Fruit fly (Drosophila melanogaster) whole organism, wandering third instar larva: ENCODE results near the gene CG15412.
A peak's percentile ranks its signal among the peaks of the same experiment; 100 is the strongest.
"Not testable (repeated sequence)": the region's sequence is repeated elsewhere in the genome, so short reads cannot be mapped to it uniquely, and the experiment has no call there.

Experiments
- Abd-B ChIP-seq: fragments of >200 bp; optimal IDR thresholded peaks from 2 replicates; lab custom pipeline; 2017; ENCODE audit warnings: missing biosample characterization, missing genetic modification characterization
- CG32264 ChIP-seq: fragments of 200-800 bp; sonication (Bioruptor generic); optimal IDR thresholded peaks from 2 replicates; lab custom pipeline; 2016; ENCODE audit warnings: missing biosample characterization, missing genetic modification characterization
- CG9705 ChIP-seq: fragments of 200-800 bp; sonication (Bioruptor generic); optimal IDR thresholded peaks from 2 replicates; lab custom pipeline; 2018; ENCODE audit warnings: missing biosample characterization, mild to moderate bottlenecking, missing genetic modification characterization
- CrebA ChIP-seq: fragments of 200-800 bp; sonication (Bioruptor generic); optimal IDR thresholded peaks from 2 replicates; lab custom pipeline; 2016; ENCODE audit warnings: missing biosample characterization, mild to moderate bottlenecking, missing genetic modification characterization, borderline replicate concordance
- Dfd ChIP-seq: fragments of >200 bp; optimal IDR thresholded peaks from 2 replicates; lab custom pipeline; 2017; ENCODE audit warnings: missing biosample characterization, missing genetic modification characterization
- Dif ChIP-seq: fragments of 200-275, 200-300 bp; sonication (Bioruptor generic); optimal IDR thresholded peaks from 2 replicates; lab custom pipeline; 2018; ENCODE audit warnings: missing biosample characterization, missing genetic modification characterization; ENCODE audit not compliant: partially characterized antibody
- GATAd ChIP-seq: sonication (Bioruptor generic); optimal IDR thresholded peaks from 2 replicates; lab custom pipeline; 2016; ENCODE audit warnings: missing biosample characterization, missing genetic modification characterization
- HLH106 ChIP-seq: fragments of 200-800 bp; optimal IDR thresholded peaks from 3 replicates; lab custom pipeline; 2019; ENCODE audit warnings: missing biosample characterization, mild to moderate bottlenecking, missing genetic modification characterization, moderate library complexity
- Hnf4 ChIP-seq: fragments of 200-800 bp; sonication (Bioruptor generic); optimal IDR thresholded peaks from 2 replicates; lab custom pipeline; 2016; ENCODE audit warnings: missing biosample characterization, mild to moderate bottlenecking, missing genetic modification characterization
- Hr78 ChIP-seq: fragments of >200 bp; optimal IDR thresholded peaks from 2 replicates; lab custom pipeline; 2017; ENCODE audit warnings: missing biosample characterization, missing genetic modification characterization
- Hr83 ChIP-seq: fragments of 200-300 bp; sonication (Bioruptor generic); optimal IDR thresholded peaks from 2 replicates; lab custom pipeline; 2016; ENCODE audit warnings: missing biosample characterization, mild to moderate bottlenecking, missing genetic modification characterization, moderate library complexity; ENCODE audit not compliant: poor library complexity, severe bottlenecking
- Jra ChIP-seq: sonication (Bioruptor generic); optimal IDR thresholded peaks from 2 replicates; lab custom pipeline; 2016; ENCODE audit warnings: missing biosample characterization, missing genetic modification characterization
- Mio ChIP-seq: sonication (Bioruptor generic); optimal IDR thresholded peaks from 2 replicates; lab custom pipeline; 2016; ENCODE audit warnings: missing biosample characterization, missing genetic modification characterization
- Myc ChIP-seq: fragments of >200 bp; optimal IDR thresholded peaks from 2 replicates; lab custom pipeline; 2017
- N ChIP-seq: fragments of >200 bp; optimal IDR thresholded peaks from 2 replicates; lab custom pipeline; 2018; ENCODE audit warnings: missing biosample characterization, missing external identifiers, missing genetic modification characterization
- OdsH ChIP-seq: fragments of 200-800 bp; sonication (Bioruptor generic); optimal IDR thresholded peaks from 2 replicates; lab custom pipeline; 2016; ENCODE audit warnings: missing biosample characterization, mild to moderate bottlenecking, missing genetic modification characterization
- Rel ChIP-seq, 2 experiments: fragments of 200-800 bp; sonication (Bioruptor generic) in 1 of 2; optimal IDR thresholded peaks; 2 replicates in 1 of 2; 3 replicates in 1 of 2; lab custom pipeline; 2016 to 2019; ENCODE audit warnings: mild to moderate bottlenecking in 2 of 2, missing biosample characterization in 2 of 2, missing genetic modification characterization in 2 of 2, moderate library complexity in 1 of 2
- Sp1 ChIP-seq: fragments of 200-800 bp; sonication (Bioruptor generic); optimal IDR thresholded peaks from 3 replicates; lab custom pipeline; 2019; ENCODE audit warnings: missing biosample characterization, mild to moderate bottlenecking, missing genetic modification characterization, moderate library complexity
- Vsx2 ChIP-seq: fragments of 200-300, 225-300 bp; sonication (Bioruptor generic); optimal IDR thresholded peaks from 2 replicates; lab custom pipeline; 2018; ENCODE audit warnings: missing biosample characterization, missing genetic modification characterization; ENCODE audit not compliant: partially characterized antibody
- br ChIP-seq: fragments of 200-800 bp; sonication (Bioruptor generic); optimal IDR thresholded peaks from 2 replicates; lab custom pipeline; 2016; ENCODE audit warnings: missing biosample characterization, missing genetic modification characterization
- brk ChIP-seq: fragments of 200-800 bp; sonication (Bioruptor generic); optimal IDR thresholded peaks from 2 replicates; lab custom pipeline; 2016; ENCODE audit warnings: missing biosample characterization, mild to moderate bottlenecking, missing genetic modification characterization
- dl ChIP-seq, 2 experiments: fragments of 175-275, 200-275 bp in 1 of 2; fragments of 200-275 bp in 1 of 2; sonication (Bioruptor generic); optimal IDR thresholded peaks; lab custom pipeline; 2018; ENCODE audit warnings: mild to moderate bottlenecking in 2 of 2, missing biosample characterization in 2 of 2, missing genetic modification characterization in 2 of 2, moderate library complexity in 2 of 2; ENCODE audit not compliant: partially characterized antibody in 2 of 2, insufficient read depth in 1 of 2
- dmrt93B ChIP-seq: fragments of 200-800 bp; sonication (Bioruptor generic); optimal IDR thresholded peaks from 2 replicates; lab custom pipeline; 2018; ENCODE audit warnings: missing biosample characterization, mild to moderate bottlenecking, missing genetic modification characterization
- dsf ChIP-seq: sonication (Bioruptor generic); optimal IDR thresholded peaks from 2 replicates; lab custom pipeline; 2016; ENCODE audit warnings: missing biosample characterization, missing genetic modification characterization, borderline replicate concordance
- ey ChIP-seq: fragments of 200-800 bp; sonication (Bioruptor generic); optimal IDR thresholded peaks from 2 replicates; lab custom pipeline; 2016; ENCODE audit warnings: missing biosample characterization, missing genetic modification characterization
- foxo ChIP-seq, 2 experiments: fragments of 200-800 bp; sonication (Bioruptor generic); optimal IDR thresholded peaks; 2 replicates in 1 of 2; 3 replicates in 1 of 2; lab custom pipeline; 2016 to 2017; ENCODE audit warnings: missing biosample characterization in 2 of 2, missing genetic modification characterization in 2 of 2
- fru ChIP-seq: fragments of 200-800 bp; sonication (Bioruptor generic); optimal IDR thresholded peaks from 3 replicates; lab custom pipeline; 2016; ENCODE audit warnings: missing biosample characterization, mild to moderate bottlenecking, missing genetic modification characterization
- h ChIP-seq: fragments of 200-800 bp; sonication (Bioruptor generic); optimal IDR thresholded peaks from 3 replicates; lab custom pipeline; 2016; ENCODE audit warnings: missing biosample characterization, mild to moderate bottlenecking, missing genetic modification characterization
- jim ChIP-seq: fragments of 175-275, 200-325 bp; sonication (Bioruptor generic); optimal IDR thresholded peaks from 2 replicates; lab custom pipeline; 2016; ENCODE audit warnings: missing biosample characterization, mild to moderate bottlenecking, missing genetic modification characterization
- lola ChIP-seq: fragments of >200 bp; optimal IDR thresholded peaks from 2 replicates; lab custom pipeline; 2017; ENCODE audit warnings: missing biosample characterization, missing genetic modification characterization
- pan ChIP-seq: fragments of >200 bp; optimal IDR thresholded peaks from 2 replicates; lab custom pipeline; 2017
- psq ChIP-seq: fragments of 200-800 bp; sonication (Bioruptor generic); optimal IDR thresholded peaks from 3 replicates; lab custom pipeline; 2017; ENCODE audit warnings: missing biosample characterization, mild to moderate bottlenecking, missing genetic modification characterization, moderate library complexity
- rgr ChIP-seq: fragments of 200-800 bp; sonication (Bioruptor generic); optimal IDR thresholded peaks from 3 replicates; lab custom pipeline; 2016; ENCODE audit warnings: missing biosample characterization, mild to moderate bottlenecking, missing genetic modification characterization
- sage ChIP-seq: fragments of 200-800 bp; sonication (Bioruptor generic); optimal IDR thresholded peaks from 2 replicates; lab custom pipeline; 2016; ENCODE audit warnings: missing biosample characterization, mild to moderate bottlenecking, missing genetic modification characterization
- sv ChIP-seq: fragments of 200-800 bp; sonication (Bioruptor generic); optimal IDR thresholded peaks from 3 replicates; lab custom pipeline; 2016; ENCODE audit warnings: missing biosample characterization, missing genetic modification characterization
- tai ChIP-seq: sonication (Bioruptor generic); optimal IDR thresholded peaks from 2 replicates; lab custom pipeline; 2016; ENCODE audit warnings: missing biosample characterization, missing genetic modification characterization
- usp ChIP-seq: fragments of >200 bp; optimal IDR thresholded peaks from 2 replicates; lab custom pipeline; 2017; ENCODE audit warnings: missing biosample characterization, missing genetic modification characterization
- woc ChIP-seq: sonication (Bioruptor generic); optimal IDR thresholded peaks from 2 replicates; lab custom pipeline; 2016; ENCODE audit warnings: missing biosample characterization, mild to moderate bottlenecking, missing genetic modification characterization

The CG15412 gene

dm6 chr2L:3407722-3408121, 32.2 kb upstream of the CG15412 start:
- TF ChIP-seq br (no peak), Dfd (GFP tag; lab: Kevin White, UChicago) (peak; percentile 98)

- no peak for TF ChIP-seq Hr78 (GFP tag; lab: Kevin White, UChicago)
- TF ChIP-seq usp (GFP tag; lab: Kevin White, UChicago): no peak
- TF ChIP-seq Abd-B (GFP tag; lab: Kevin White, UChicago): no peak
- TF ChIP-seq jim (GFP tag; lab: Kevin White, UChicago): no peak
- no peak for TF ChIP-seq lola
- no peak for TF ChIP-seq fru (GFP tag; lab: Kevin White, UChicago)
- no peak for TF ChIP-seq woc (GFP tag; lab: Kevin White, UChicago)
- TF ChIP-seq Hnf4 (GFP tag; lab: Kevin White, UChicago): no peak
- no peak for TF ChIP-seq psq (GFP tag; lab: Kevin White, UChicago)
- TF ChIP-seq N (GFP tag; lab: Kevin White, UChicago): no peak
- TF ChIP-seq dl (GFP tag; optimal IDR thresholded peaks at IDR 0.05; lab: Kevin White, UChicago; ENCODE audit: insufficient read depth in 1 of 2, partially characterized antibody in 2 of 2): no peak
- TF ChIP-seq Dif (GFP tag; lab: Kevin White, UChicago): no peak
- TF ChIP-seq, all 38 proteins: peak for 0
Observed at dm6 chr2L:3397594-3398073, 22.1 kb upstream of the CG15412 start, which contains the start of gene CG34175. Gene CG34175, plus strand, starts transcription at chr2L:3398023.

dm6 chr2L:3388396-3388795, 12.9 kb upstream of the CG15412 start, which contains the start of gene CG42460:
Gene CG42460, minus strand, starts transcription at chr2L:3388496.
- TF ChIP-seq CG9705, tai, h (GFP tag; lab: Kevin White, UChicago): not testable (repeated sequence)

DNA sequence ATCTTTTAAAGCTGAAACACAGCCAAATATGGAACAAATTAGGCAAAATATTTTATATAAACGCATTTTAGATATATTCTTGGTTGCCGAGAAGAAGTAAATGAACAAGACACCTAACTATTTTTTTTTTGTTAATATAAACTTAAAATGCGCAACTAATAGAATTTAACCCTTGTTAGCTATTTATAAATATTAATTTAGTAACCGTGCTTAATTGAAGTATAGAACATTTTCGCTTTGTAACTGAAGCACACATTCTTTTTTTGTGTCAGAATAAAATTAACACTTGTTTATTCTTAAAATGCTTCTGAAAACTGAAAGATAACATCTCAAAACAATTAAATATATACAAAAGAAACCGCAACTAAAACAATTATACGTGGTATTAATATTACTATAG, 12.1 kb upstream of the CG15412 start, which contains the start of gene Sfp23F:
Sfp23F (minus strand) TSS at position 101 of the 400 bp plus-strand sequence.
- TF ChIP-seq Hnf4 (GFP tag; lab: Kevin White, UChicago): no peak
- TF ChIP-seq, all 38 proteins: peak for 0

DNA sequence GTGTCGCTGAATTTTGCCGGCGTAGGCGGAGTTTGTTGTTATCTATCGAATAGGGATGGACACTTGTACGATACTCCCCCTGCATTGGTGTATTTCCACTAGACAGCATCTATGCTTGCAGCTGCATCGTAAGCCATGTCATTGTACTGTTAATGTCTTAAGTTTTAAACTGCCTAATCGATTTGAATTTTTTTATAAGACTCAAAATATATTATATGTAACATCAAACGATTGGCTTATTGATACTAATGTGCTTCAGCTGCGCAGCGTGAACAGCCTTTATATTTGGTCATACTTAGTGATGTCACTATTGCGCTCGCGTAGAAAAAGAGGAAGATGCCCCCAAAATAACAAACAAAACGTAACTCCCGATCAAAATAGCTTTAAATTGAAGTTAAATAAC, 1.2 kb upstream of the CG15412 start, which contains the start of the genes CG9662 and Ptpa:
CG9662 (minus strand) TSS at position 54 of the 403 bp plus-strand sequence.
Ptpa (plus strand) TSS at position 319 of the 403 bp plus-strand sequence.
- TF ChIP-seq Abd-B (GFP tag; lab: Kevin White, UChicago) (no peak), lola (no peak), fru (GFP tag; lab: Kevin White, UChicago) (peak; percentile 72), h (GFP tag; lab: Kevin White, UChicago) (peak; percentile 71), usp (GFP tag; lab: Kevin White, UChicago) (no peak), foxo (GFP tag; optimal IDR thresholded peaks at IDR 0.05; lab: Kevin White, UChicago) (peak in 1 of 2 experiments; percentile 81), HLH106 (tag; lab: Kevin White, UChicago) (peak; percentile 77), Vsx2 (GFP tag; lab: Kevin White, UChicago) (no peak), tai (GFP tag; lab: Kevin White, UChicago) (no peak), ey (peak; percentile 79), Sp1 (GFP tag; lab: Kevin White, UChicago) (peak; percentile 63), Dfd (GFP tag; lab: Kevin White, UChicago) (no peak), GATAd (GFP tag; lab: Kevin White, UChicago) (no peak), CG9705 (GFP tag; lab: Kevin White, UChicago) (peak; percentile 59), N (GFP tag; lab: Kevin White, UChicago) (no peak), woc (GFP tag; lab: Kevin White, UChicago) (peak; percentile 79), jim (GFP tag; lab: Kevin White, UChicago) (peak; percentile 0), brk (no peak), pan (no peak), Jra (GFP tag; lab: Kevin White, UChicago) (peak; percentile 53), CrebA (no peak), Mio (no peak), CG32264 (GFP tag; lab: Kevin White, UChicago) (peak; percentile 58), rgr (peak; percentile 73), dl (GFP tag; optimal IDR thresholded peaks at IDR 0.05; lab: Kevin White, UChicago; ENCODE audit: insufficient read depth in 1 of 2, partially characterized antibody in 2 of 2) (no peak), OdsH (GFP tag; lab: Kevin White, UChicago) (peak; percentile 42), Dif (GFP tag; lab: Kevin White, UChicago) (no peak), Hr78 (GFP tag; lab: Kevin White, UChicago) (no peak), Myc (lab: Kevin White, UChicago) (peak; percentile 29), Hr83 (GFP tag; lab: Kevin White, UChicago) (peak; percentile 9), Hnf4 (GFP tag; lab: Kevin White, UChicago) (peak; percentile 82), dmrt93B (GFP tag; lab: Kevin White, UChicago) (peak; percentile 64), br (peak; percentile 54), psq (GFP tag; lab: Kevin White, UChicago) (peak; percentile 38), dsf (GFP tag; lab: Kevin White, UChicago) (peak; percentile 38), Rel (GFP tag; optimal IDR thresholded peaks at IDR 0.05; lab: Kevin White, UChicago) (no peak), Rel (tag; optimal IDR thresholded peaks at IDR 0.05; lab: Kevin White, UChicago) (peak; percentile 53), sv (GFP tag; lab: Kevin White, UChicago) (peak; percentile 46), sage (no peak)
